Fruit fly (Drosophila melanogaster) whole organism, embryonic: ENCODE measurements around the gene CG14207.

ENCODE experiments used
- Asciz ChIP-seq: fragments of 200-800 bp; sonication (Bioruptor generic); optimal IDR thresholded peaks from 2 replicates; lab custom pipeline; 2017; ENCODE audit warnings: missing biosample characterization, mild to moderate bottlenecking, missing genetic modification characterization, missing genetic modification reagents
- CG10147 ChIP-seq: fragments of 200-800 bp; sonication (Bioruptor generic); optimal IDR thresholded peaks from 2 replicates; lab custom pipeline; 2019; ENCODE audit warnings: missing biosample characterization, mild to moderate bottlenecking, missing genetic modification characterization, moderate library complexity
- CG10321 ChIP-seq: fragments of 200-800 bp; sonication (Bioruptor generic); IDR thresholded peaks from 2 replicates; pipeline ENCODE4 v1.3.6; 2022; ENCODE audit warnings: missing biosample characterization, missing genetic modification characterization
- CG10462 ChIP-seq: fragments of 200-800 bp; sonication (Bioruptor generic); optimal IDR thresholded peaks from 2 replicates; lab custom pipeline; 2016; ENCODE audit warnings: missing biosample characterization, missing genetic modification characterization
- CG13287 ChIP-seq: fragments of 200-800 bp; sonication (Bioruptor generic); IDR thresholded peaks from 2 replicates; pipeline ENCODE4 v1.3.6; 2022; ENCODE audit warnings: missing biosample characterization, missing genetic modification characterization; ENCODE audit not compliant: partially characterized antibody
- CG13624 ChIP-seq: fragments of 200-800 bp; sonication (Bioruptor generic); optimal IDR thresholded peaks from 2 replicates; lab custom pipeline; 2016; ENCODE audit warnings: missing biosample characterization, missing genetic modification characterization
- CG14050 ChIP-seq: fragments of 200-800 bp; sonication (Bioruptor generic); IDR thresholded peaks from 3 replicates; pipeline ENCODE4 v1.3.6; 2022; ENCODE audit warnings: missing biosample characterization, missing genetic modification characterization
- CG1529 ChIP-seq: fragments of 200-800 bp; sonication (Bioruptor generic); optimal IDR thresholded peaks from 3 replicates; lab custom pipeline; 2018; ENCODE audit warnings: missing biosample characterization, missing genetic modification characterization
- CG16813 ChIP-seq: fragments of 200-800 bp; sonication (Bioruptor generic); IDR thresholded peaks from 3 replicates; pipeline ENCODE4 v1.3.6; 2022; ENCODE audit warnings: missing biosample characterization, missing genetic modification characterization; ENCODE audit not compliant: partially characterized antibody
- CG17385 ChIP-seq: fragments of 200-800 bp; sonication (Bioruptor generic); optimal IDR thresholded peaks from 3 replicates; lab custom pipeline; 2018; ENCODE audit warnings: missing biosample characterization, mild to moderate bottlenecking, missing genetic modification characterization
- CG17912 ChIP-seq: fragments of 200-800 bp; sonication (Bioruptor generic); optimal IDR thresholded peaks from 2 replicates; lab custom pipeline; 2018; ENCODE audit warnings: missing biosample characterization, mild to moderate bottlenecking, missing genetic modification characterization
- CG31388 ChIP-seq: fragments of 200-800 bp; sonication (Bioruptor generic); optimal IDR thresholded peaks from 2 replicates; lab custom pipeline; 2016; ENCODE audit warnings: missing biosample characterization, missing genetic modification characterization
- CG32767 ChIP-seq: fragments of 200-800 bp; sonication (Bioruptor generic); IDR thresholded peaks from 2 replicates; pipeline ENCODE4 v1.3.6; 2022; ENCODE audit warnings: missing biosample characterization, missing genetic modification characterization
- CG32772 ChIP-seq: fragments of 200-800 bp; sonication (Bioruptor generic); IDR thresholded peaks from 2 replicates; pipeline ENCODE4 v1.3.6; 2022; ENCODE audit warnings: missing biosample characterization, missing genetic modification characterization
- CG3281 ChIP-seq: fragments of 200-800 bp; sonication (Bioruptor generic); optimal IDR thresholded peaks from 3 replicates; lab custom pipeline; 2017; ENCODE audit warnings: missing biosample characterization, mild to moderate bottlenecking, missing genetic modification characterization
- CG34376 ChIP-seq: fragments of 200-800 bp; sonication (Bioruptor generic); optimal IDR thresholded peaks from 2 replicates; lab custom pipeline; 2018; ENCODE audit warnings: missing biosample characterization, mild to moderate bottlenecking, missing genetic modification characterization
- CG3838 ChIP-seq: fragments of 200-800 bp; sonication (Bioruptor generic); optimal IDR thresholded peaks from 3 replicates; lab custom pipeline; 2016; ENCODE audit warnings: missing biosample characterization, missing genetic modification characterization
- CG4404 ChIP-seq: fragments of 200-800 bp; sonication (Bioruptor generic); IDR thresholded peaks from 2 replicates; pipeline ENCODE4 v1.3.6; 2022; ENCODE audit warnings: missing biosample characterization, missing genetic modification characterization
- CG6854 ChIP-seq: fragments of 200-800 bp; sonication (Bioruptor generic); optimal IDR thresholded peaks from 3 replicates; lab custom pipeline; 2017; ENCODE audit warnings: missing biosample characterization, mild to moderate bottlenecking, missing genetic modification characterization
- CG7556 ChIP-seq: fragments of 200-800 bp; sonication (Bioruptor generic); optimal IDR thresholded peaks from 2 replicates; lab custom pipeline; 2017; ENCODE audit warnings: missing biosample characterization, mild to moderate bottlenecking, missing genetic modification characterization
- CG9727 ChIP-seq: fragments of 200-800 bp; sonication (Bioruptor generic); optimal IDR thresholded peaks from 3 replicates; lab custom pipeline; 2017; ENCODE audit warnings: missing biosample characterization, mild to moderate bottlenecking, missing genetic modification characterization
- Doc3 ChIP-seq: fragments of 200-800 bp; sonication (Bioruptor generic); IDR thresholded peaks from 3 replicates; pipeline ENCODE4 v1.3.6; 2022; ENCODE audit warnings: missing biosample characterization, missing genetic modification characterization; ENCODE audit not compliant: partially characterized antibody
- GATAe ChIP-seq: fragments of 200-800 bp; sonication (Bioruptor generic); conservative IDR thresholded peaks from 2 replicates; pipeline ENCODE4 v1.3.6; 2022; ENCODE audit warnings: missing biosample characterization, missing genetic modification characterization
- HLHmδ ChIP-seq: fragments of 200-800 bp; sonication (Bioruptor generic); optimal IDR thresholded peaks from 2 replicates; lab custom pipeline; 2018; ENCODE audit warnings: missing biosample characterization, mild to moderate bottlenecking, missing genetic modification characterization, moderate library complexity
- Hr3 ChIP-seq: fragments of 200-800 bp; sonication (Bioruptor generic); optimal IDR thresholded peaks from 3 replicates; lab custom pipeline; 2016; ENCODE audit warnings: missing biosample characterization, missing genetic modification characterization
- Hr78 ChIP-seq, 2 experiments: fragments of 200-800 bp in 1 of 2; fragments of >200 bp in 1 of 2; sonication (Bioruptor generic) in 1 of 2; optimal IDR thresholded peaks; 2 replicates each; lab custom pipeline; 2017 to 2019; ENCODE audit warnings: missing biosample characterization in 2 of 2, missing genetic modification characterization in 2 of 2, mild to moderate bottlenecking in 1 of 2, moderate library complexity in 1 of 2
- Kr ChIP-seq: fragments of 200-800 bp; sonication (Bioruptor generic); optimal IDR thresholded peaks from 2 replicates; lab custom pipeline; 2017; ENCODE audit warnings: missing biosample characterization, mild to moderate bottlenecking, missing genetic modification characterization
- Lhr ChIP-seq: fragments of 200-800 bp; sonication (Bioruptor generic); optimal IDR thresholded peaks from 3 replicates; lab custom pipeline; 2017; ENCODE audit warnings: mild to moderate bottlenecking, missing biosample characterization, missing genetic modification reagents, missing genetic modification characterization
- Med ChIP-seq: fragments of 200-800 bp; sonication (Bioruptor generic); peaks from one replicate; lab custom pipeline; 2016; ENCODE audit warnings: missing biosample characterization, missing genetic modification characterization, mild to moderate bottlenecking, inconsistent platforms, moderate library complexity
- Sin3A ChIP-seq: fragments of >200 bp; optimal IDR thresholded peaks from 2 replicates; lab custom pipeline; 2018
- Usf ChIP-seq: fragments of 200-800 bp; sonication (Bioruptor generic); optimal IDR thresholded peaks from 2 replicates; lab custom pipeline; 2017; ENCODE audit warnings: missing genotype, missing biosample characterization, missing genetic modification characterization
- bbx ChIP-seq: fragments of 200-800 bp; sonication (Bioruptor generic); IDR thresholded peaks from 2 replicates; pipeline ENCODE4 v1.3.6; 2022; ENCODE audit warnings: missing biosample characterization, missing genetic modification characterization; ENCODE audit not compliant: partially characterized antibody
- bigmax ChIP-seq: fragments of 200-800 bp; sonication (Bioruptor generic); optimal IDR thresholded peaks from 2 replicates; lab custom pipeline; 2018; ENCODE audit warnings: missing biosample characterization, mild to moderate bottlenecking, missing genetic modification characterization
- caup ChIP-seq: fragments of 200-800 bp; sonication (Bioruptor generic); optimal IDR thresholded peaks from 3 replicates; lab custom pipeline; 2017; ENCODE audit warnings: missing biosample characterization, mild to moderate bottlenecking, missing genetic modification characterization, moderate library complexity; ENCODE audit not compliant: severe bottlenecking
- ci ChIP-seq: fragments of 200-800 bp; sonication (Bioruptor generic); IDR thresholded peaks from 3 replicates; pipeline ENCODE4 v1.3.6; 2022; ENCODE audit warnings: missing biosample characterization, missing genetic modification characterization
- crp ChIP-seq, 2 experiments: fragments of 200-800 bp; sonication (Bioruptor generic); optimal IDR thresholded peaks; 2 replicates in 1 of 2; 3 replicates in 1 of 2; lab custom pipeline; 2017; ENCODE audit warnings: missing biosample characterization in 2 of 2, missing genetic modification characterization in 2 of 2, mild to moderate bottlenecking in 1 of 2, moderate library complexity in 1 of 2
- da ChIP-seq: fragments of 200-800 bp; sonication (Bioruptor generic); optimal IDR thresholded peaks from 2 replicates; lab custom pipeline; 2016; ENCODE audit warnings: missing biosample characterization, missing genetic modification characterization
- disco-r ChIP-seq: fragments of 200-800 bp; sonication (Bioruptor generic); optimal IDR thresholded peaks from 2 replicates; lab custom pipeline; 2016; ENCODE audit warnings: missing biosample characterization, missing genetic modification characterization
- dmrt99B ChIP-seq: fragments of 200-800 bp; sonication (Bioruptor generic); optimal IDR thresholded peaks from 2 replicates; lab custom pipeline; 2018; ENCODE audit warnings: missing biosample characterization, mild to moderate bottlenecking, missing genetic modification characterization, moderate library complexity
- gfzf ChIP-seq: fragments of 200-800 bp; sonication (Bioruptor generic); optimal IDR thresholded peaks from 2 replicates; lab custom pipeline; 2016; ENCODE audit warnings: missing biosample characterization, mild to moderate bottlenecking, missing genetic modification characterization, moderate library complexity
- grau ChIP-seq: fragments of 200-800 bp; optimal IDR thresholded peaks from 3 replicates; lab custom pipeline; 2019; ENCODE audit warnings: missing biosample characterization, mild to moderate bottlenecking, missing genetic modification characterization, moderate library complexity
- hth ChIP-seq: fragments of >200 bp; optimal IDR thresholded peaks from 2 replicates; lab custom pipeline; 2017; ENCODE audit warnings: inconsistent platforms
- insv ChIP-seq, 2 experiments: fragments of 200-800 bp; sonication (Bioruptor generic); optimal IDR thresholded peaks; 3 replicates each; lab custom pipeline; 2016 to 2018; ENCODE audit warnings: missing biosample characterization in 2 of 2, missing genetic modification characterization in 2 of 2
- knrl ChIP-seq: fragments of 200-800 bp; sonication (Bioruptor generic); IDR thresholded peaks from 3 replicates; pipeline ENCODE4 v1.3.6; 2022; ENCODE audit warnings: missing biosample characterization, missing genetic modification characterization; ENCODE audit not compliant: partially characterized antibody
- pita ChIP-seq: fragments of 200-800 bp; sonication (Bioruptor generic); optimal IDR thresholded peaks from 2 replicates; lab custom pipeline; 2017; ENCODE audit warnings: missing biosample characterization, mild to moderate bottlenecking, missing genetic modification characterization
- salm ChIP-seq: fragments of 200-800 bp; sonication (Bioruptor generic); optimal IDR thresholded peaks from 2 replicates; lab custom pipeline; 2018; ENCODE audit warnings: missing biosample characterization, mild to moderate bottlenecking, missing genetic modification characterization
- sd ChIP-seq: fragments of 200-800 bp; sonication (Bioruptor generic); optimal IDR thresholded peaks from 3 replicates; lab custom pipeline; 2018; ENCODE audit warnings: missing biosample characterization, mild to moderate bottlenecking, missing genetic modification characterization, moderate library complexity
- sqz ChIP-seq: fragments of 200-800 bp; sonication (Bioruptor generic); optimal IDR thresholded peaks from 3 replicates; lab custom pipeline; 2018; ENCODE audit warnings: missing biosample characterization, mild to moderate bottlenecking, missing genetic modification characterization
- vnd ChIP-seq: fragments of 200-800 bp; sonication (Bioruptor generic); IDR thresholded peaks from 3 replicates; pipeline ENCODE4 v1.3.6; 2022; ENCODE audit warnings: missing biosample characterization, missing genetic modification characterization; ENCODE audit not compliant: partially characterized antibody

The CG14207 gene

dm6 chrX:19638328-19638940 lies 33.4 kb downstream of the CG14207 start, which contains the start of gene Rcd-1 (continued):
- TF ChIP-seq Lhr (GFP tag; lab: Kevin White, UChicago) (peak; percentile 51), pita (peak; percentile 79), CG13624 (GFP tag; lab: Kevin White, UChicago) (no peak), crp (GFP tag; optimal IDR thresholded peaks at IDR 0.05; lab: Kevin White, UChicago) (no peak), sqz (GFP tag; lab: Kevin White, UChicago) (no peak), CG9727 (peak; percentile 18), Hr3 (no peak), Doc3 (GFP tag; lab: Robert Waterston, UW) (no peak), grau (tag; lab: Kevin White, UChicago) (no peak), CG6854 (GFP tag; lab: Kevin White, UChicago) (no peak), Kr (GFP tag; lab: Kevin White, UChicago) (no peak), sd (peak; percentile 18), CG16813 (GFP tag; lab: Robert Waterston, UW) (no peak), HLHmδ (peak; percentile 34), CG3838 (GFP tag; lab: Kevin White, UChicago) (no peak), bigmax (GFP tag; lab: Kevin White, UChicago) (peak; percentile 38), CG7556 (GFP tag; lab: Kevin White, UChicago) (no peak), CG31388 (GFP tag; lab: Kevin White, UChicago) (no peak), hth (lab: Kevin White, UChicago) (no peak), CG17385 (GFP tag; lab: Kevin White, UChicago) (no peak), GATAe (GFP tag; lab: Robert Waterston, UW) (no peak), ci (GFP tag; lab: Robert Waterston, UW) (no peak), Asciz (GFP tag; lab: Kevin White, UChicago) (no peak), Sin3A (lab: Kevin White, UChicago) (peak; percentile 87), vnd (no peak), knrl (GFP tag; lab: Robert Waterston, UW) (no peak; the same call in 2 of the 3 replicates), Med (GFP tag; lab: Kevin White, UChicago) (no peak), CG14050 (GFP tag; lab: Robert Waterston, UW) (no peak), salm (no peak), CG34376 (GFP tag; lab: Kevin White, UChicago) (no peak), CG10147 (GFP tag; lab: Kevin White, UChicago) (no peak), CG32767 (no peak), da (no peak), CG10462 (no peak), insv (GFP tag; optimal IDR thresholded peaks at IDR 0.05; lab: Kevin White, UChicago) (no peak), CG32772 (GFP tag; lab: Robert Waterston, UW) (0 out of 2 replicates have a peak, but pooled peaks have one; percentile 18), CG3281 (no peak), gfzf (GFP tag; lab: Kevin White, UChicago) (peak; percentile 97), disco-r (no peak), dmrt99B (tag; lab: Kevin White, UChicago) (no peak), Hr78 (GFP tag; optimal IDR thresholded peaks at IDR 0.05; lab: Kevin White, UChicago) (no peak), CG1529 (GFP tag; lab: Kevin White, UChicago) (no peak), bbx (GFP tag; lab: Robert Waterston, UW) (no peak; the same call in 1 of the 2 replicates), CG17912 (GFP tag; lab: Kevin White, UChicago) (no peak), CG4404 (GFP tag; lab: Robert Waterston, UW) (no peak), CG10321 (no peak), CG13287 (GFP tag; lab: Robert Waterston, UW) (no peak), Usf (GFP tag; lab: Kevin White, UChicago) (no peak), caup (GFP tag; lab: Kevin White, UChicago) (no peak)
- TF ChIP-seq, all 482 proteins: peak for 45
